Worm (Caenorhabditis elegans): ENCODE data around the gene K01A2.4.

Gene K01A2.4

ce11 chrII:356969-357368 lies 49.7 kb downstream of the K01A2.4 start, which contains the start of gene dmsr-4:
Gene dmsr-4, minus strand, starts transcription at chrII:357069.
- TF ChIP-seq elt-1 (tag; optimal IDR thresholded peaks at IDR 0.05) (no peak), ama-1 (optimal IDR thresholded peaks at IDR 0.05) (no peak), ztf-1 (GFP tag; conservative IDR thresholded peaks at IDR 0.05) (no peak), snpc-4 (tag; optimal IDR thresholded peaks at IDR 0.05) (no peak), nhr-129 (tag; optimal IDR thresholded peaks at IDR 0.05) (no peak), lin-13 (GFP tag; optimal IDR thresholded peaks at IDR 0.05) (no peak), mab-5 (tag; optimal IDR thresholded peaks at IDR 0.05) (no peak), dmd-4 (tag; optimal IDR thresholded peaks at IDR 0.05) (no peak), nhr-25 (tag; optimal IDR thresholded peaks at IDR 0.05) (no peak), nhr-12 (tag; optimal IDR thresholded peaks at IDR 0.05) (no peak), zag-1 (tag; optimal IDR thresholded peaks at IDR 0.05) (no peak), lin-11 (tag; optimal IDR thresholded peaks at IDR 0.05) (no peak), nhr-237 (tag; optimal IDR thresholded peaks at IDR 0.05) (no peak), elt-3 (tag; optimal IDR thresholded peaks at IDR 0.05) (no peak), sem-4 (tag; optimal IDR thresholded peaks at IDR 0.05) (no peak)

All from whole organism, L2 larva.